Worm (Caenorhabditis elegans) whole organism, L3 larva: ENCODE results near the gene T22B7.7.

Experiments
- R02D3.7 ChIP-seq: fragments of 150-350 bp; optimal IDR thresholded peaks from 2 replicates; lab custom pipeline; 2014; ENCODE audit warnings: missing biosample characterization, missing genetic modification characterization
- ama-1 ChIP-seq: fragments of 150-350 bp; optimal IDR thresholded peaks from 2 replicates; lab custom pipeline; 2018
- ceh-28 ChIP-seq: fragments of 150-350 bp; optimal IDR thresholded peaks from 2 replicates; lab custom pipeline; 2014; ENCODE audit warnings: missing biosample characterization, missing genetic modification reagents, missing genetic modification characterization
- ceh-82 ChIP-seq: fragments of 150-350 bp; optimal IDR thresholded peaks from 2 replicates; lab custom pipeline; 2014; ENCODE audit warnings: missing biosample characterization, missing genetic modification characterization
- ceh-9 ChIP-seq: sonication (generic microtip); optimal IDR thresholded peaks from 2 replicates; lab custom pipeline; 2018; ENCODE audit warnings: missing biosample characterization, missing genetic modification characterization
- daf-12 ChIP-seq: fragments of 150-350 bp; optimal IDR thresholded peaks from 2 replicates; lab custom pipeline; 2014; ENCODE audit warnings: missing biosample characterization, missing genetic modification reagents, missing genetic modification characterization
- egl-5 ChIP-seq: fragments of 150-350 bp; optimal IDR thresholded peaks from 2 replicates; lab custom pipeline; 2017; ENCODE audit warnings: missing biosample characterization, missing genetic modification reagents, missing genetic modification characterization, inconsistent platforms
- elt-1 ChIP-seq: fragments of 150-350 bp; optimal IDR thresholded peaks from 2 replicates; lab custom pipeline; 2014; ENCODE audit warnings: missing biosample characterization, missing genetic modification characterization
- elt-2 ChIP-seq: sonication (generic microtip); optimal IDR thresholded peaks from 2 replicates; lab custom pipeline; 2016; ENCODE audit warnings: missing genetic modification reagents, mild to moderate bottlenecking, missing genetic modification characterization, missing compliant biosample characterization
- elt-3 ChIP-seq, 3 experiments: fragments of 150-350 bp in 1 of 3; sonication (generic microtip) in 2 of 3; optimal IDR thresholded peaks; 2 replicates in 2 of 3; 4 replicates in 1 of 3; lab custom pipeline; 2014 to 2017; ENCODE audit warnings: missing biosample characterization in 3 of 3, missing genetic modification characterization in 3 of 3
- eor-1 ChIP-seq, 2 experiments: fragments of 150-350 bp; optimal IDR thresholded peaks; 2 replicates each; lab custom pipeline; 2014 to 2018; ENCODE audit warnings: missing biosample characterization in 2 of 2, missing genetic modification characterization in 2 of 2
- fos-1 ChIP-seq: fragments of 150-350 bp; optimal IDR thresholded peaks from 2 replicates; lab custom pipeline; 2014; ENCODE audit warnings: missing biosample characterization, missing genetic modification characterization
- jun-1 ChIP-seq: fragments of 150-350 bp; optimal IDR thresholded peaks from 2 replicates; lab custom pipeline; 2014; ENCODE audit warnings: missing biosample characterization, missing genetic modification reagents, missing genetic modification characterization
- lin-39 ChIP-seq: fragments of 150-350 bp; optimal IDR thresholded peaks from 2 replicates; lab custom pipeline; 2018; ENCODE audit warnings: missing biosample characterization, missing genetic modification reagents, missing genetic modification characterization
- lsy-12 ChIP-seq: sonication (generic microtip); optimal IDR thresholded peaks from 2 replicates; lab custom pipeline; 2016; ENCODE audit warnings: mild to moderate bottlenecking, missing genetic modification characterization, missing compliant biosample characterization
- mml-1 ChIP-seq: fragments of 150-350 bp; sonication (generic microtip); optimal IDR thresholded peaks from 3 replicates; lab custom pipeline; 2014; ENCODE audit warnings: missing biosample characterization, missing genetic modification characterization
- nfya-1 ChIP-seq: sonication (generic microtip); optimal IDR thresholded peaks from 2 replicates; lab custom pipeline; 2017; ENCODE audit warnings: missing genetic modification characterization, mild to moderate bottlenecking, missing compliant biosample characterization, antibody characterized with exemption, moderate library complexity; ENCODE audit not compliant: insufficient read depth
- nhr-12 ChIP-seq: fragments of 150-350 bp; optimal IDR thresholded peaks from 2 replicates; lab custom pipeline; 2014; ENCODE audit warnings: missing biosample characterization, missing genetic modification characterization
- nhr-23 ChIP-seq: fragments of 150-350 bp; optimal IDR thresholded peaks from 2 replicates; lab custom pipeline; 2014; ENCODE audit warnings: missing biosample characterization, missing genetic modification reagents, missing genetic modification characterization
- nhr-237 ChIP-seq: fragments of 150-350 bp; optimal IDR thresholded peaks from 2 replicates; lab custom pipeline; 2014; ENCODE audit warnings: missing biosample characterization, missing genetic modification characterization
- nhr-25 ChIP-seq: sonication (generic microtip); optimal IDR thresholded peaks from 2 replicates; lab custom pipeline; 2017; ENCODE audit warnings: missing biosample characterization, missing genetic modification characterization
- nhr-28 ChIP-seq: fragments of 150-350 bp; optimal IDR thresholded peaks from 2 replicates; lab custom pipeline; 2014; ENCODE audit warnings: missing biosample characterization, missing genetic modification characterization
- nhr-43 ChIP-seq: sonication (generic microtip); optimal IDR thresholded peaks from 2 replicates; lab custom pipeline; 2016; ENCODE audit warnings: mild to moderate bottlenecking, missing genetic modification characterization, missing compliant biosample characterization; ENCODE audit not compliant: poor library complexity, severe bottlenecking
- nhr-67 ChIP-seq: fragments of 150-350 bp; optimal IDR thresholded peaks from 2 replicates; lab custom pipeline; 2014; ENCODE audit warnings: missing biosample characterization, missing genetic modification characterization
- nhr-76 ChIP-seq: fragments of 150-350 bp; sonication (generic microtip); optimal IDR thresholded peaks from 5 replicates; lab custom pipeline; 2014; ENCODE audit warnings: missing biosample characterization, missing genetic modification characterization
- nhr-77 ChIP-seq: fragments of 150-350 bp; optimal IDR thresholded peaks from 2 replicates; lab custom pipeline; 2014; ENCODE audit warnings: missing biosample characterization, missing genetic modification characterization
- pha-4 ChIP-seq: fragments of 150-350 bp; optimal IDR thresholded peaks from 2 replicates; lab custom pipeline; 2014; ENCODE audit warnings: missing biosample characterization, missing genetic modification reagents, missing genetic modification characterization
- pqm-1 ChIP-seq: fragments of 150-350 bp; optimal IDR thresholded peaks from 2 replicates; lab custom pipeline; 2017; ENCODE audit warnings: missing biosample characterization, missing genetic modification characterization, inconsistent platforms
- skn-1 ChIP-seq: fragments of 150-350 bp; optimal IDR thresholded peaks from 2 replicates; lab custom pipeline; 2014; ENCODE audit warnings: missing biosample characterization, missing genetic modification characterization
- tbx-2 ChIP-seq: sonication (generic microtip); optimal IDR thresholded peaks from 2 replicates; lab custom pipeline; 2016; ENCODE audit warnings: mild to moderate bottlenecking, missing genetic modification characterization, missing compliant biosample characterization
- unc-39 ChIP-seq: sonication (generic microtip); optimal IDR thresholded peaks from 4 replicates; lab custom pipeline; 2017; ENCODE audit warnings: missing biosample characterization, missing genetic modification characterization
- unc-62 ChIP-seq: fragments of 150-350 bp; sonication (generic microtip); optimal IDR thresholded peaks from 4 replicates; lab custom pipeline; 2014; ENCODE audit warnings: missing biosample characterization, missing genetic modification reagents, missing genetic modification characterization
- zag-1 ChIP-seq: fragments of 150-350 bp; optimal IDR thresholded peaks from 2 replicates; lab custom pipeline; 2014; ENCODE audit warnings: missing biosample characterization, missing genetic modification characterization
- ztf-11 ChIP-seq: fragments of 150-350 bp; optimal IDR thresholded peaks from 2 replicates; lab custom pipeline; 2014; ENCODE audit warnings: missing biosample characterization, missing genetic modification characterization

The T22B7.7 gene

DNA sequence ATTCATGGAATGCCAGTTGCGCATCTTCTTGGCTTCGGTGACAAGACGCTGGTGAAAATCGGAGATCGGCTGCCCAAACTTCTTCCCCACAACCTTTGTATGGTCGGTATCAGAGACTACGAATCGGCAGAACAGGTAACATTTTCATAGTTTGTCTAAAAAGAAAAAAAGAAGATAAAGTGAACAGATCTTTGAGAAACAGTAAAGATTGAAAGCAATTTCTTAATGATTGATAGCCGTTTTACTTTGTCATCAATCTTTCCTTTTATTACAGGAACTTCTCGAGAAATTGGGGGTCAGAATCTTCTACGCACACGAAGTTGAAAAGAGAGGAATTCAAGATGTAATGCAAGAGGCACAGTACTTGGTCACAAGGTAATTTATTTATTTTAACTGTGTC lies 22.9 kb downstream of the T22B7.7 start:
- TF ChIP-seq tbx-2 (tag; lab: Kevin White, UChicago) = no peak
- no peak for TF ChIP-seq ceh-9 (tag; lab: Kevin White, UChicago)
- TF ChIP-seq nhr-23 = peak; percentile 70
- TF ChIP-seq elt-3 (tag; optimal IDR thresholded peaks at IDR 0.05; lab: Kevin White, UChicago) = peak in 1 of 3 experiments; percentile 10
- no peak for TF ChIP-seq eor-1 (tag; optimal IDR thresholded peaks at IDR 0.05; lab: Kevin White, UChicago)
- TF ChIP-seq, all 47 proteins: peak for 2

DNA sequence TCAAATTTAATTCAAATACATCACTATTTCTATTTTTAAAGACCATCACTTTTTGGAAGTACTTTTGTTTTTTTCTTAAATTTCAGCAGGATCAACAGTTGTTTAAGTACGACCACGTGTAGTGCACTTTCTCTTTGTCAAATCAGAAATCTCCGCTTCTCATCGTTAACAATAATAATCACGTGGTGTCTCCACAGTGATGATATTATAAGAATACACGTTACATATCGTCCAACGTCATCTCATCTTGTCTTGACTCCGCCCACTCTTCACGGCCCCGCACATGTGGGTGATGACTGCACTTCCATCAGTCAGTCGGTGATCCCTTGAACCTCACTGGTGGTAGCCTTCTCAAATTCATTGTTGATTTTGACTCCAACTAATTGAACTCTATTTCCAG lies 23.9 kb downstream of the T22B7.7 start, which contains the start of gene argn-1:
TSS of gene argn-1 (plus strand) at position 83 of the 400 bp plus-strand sequence.
- TF ChIP-seq ceh-9 (tag; lab: Kevin White, UChicago) (no peak), nhr-25 (tag; lab: Kevin White, UChicago) (peak; percentile 86), nhr-23 (peak; percentile 79), elt-3 (tag; optimal IDR thresholded peaks at IDR 0.05; lab: Kevin White, UChicago) (peak in 1 of 3 experiments; percentile 8), nhr-43 (peak; percentile 85)

DNA sequence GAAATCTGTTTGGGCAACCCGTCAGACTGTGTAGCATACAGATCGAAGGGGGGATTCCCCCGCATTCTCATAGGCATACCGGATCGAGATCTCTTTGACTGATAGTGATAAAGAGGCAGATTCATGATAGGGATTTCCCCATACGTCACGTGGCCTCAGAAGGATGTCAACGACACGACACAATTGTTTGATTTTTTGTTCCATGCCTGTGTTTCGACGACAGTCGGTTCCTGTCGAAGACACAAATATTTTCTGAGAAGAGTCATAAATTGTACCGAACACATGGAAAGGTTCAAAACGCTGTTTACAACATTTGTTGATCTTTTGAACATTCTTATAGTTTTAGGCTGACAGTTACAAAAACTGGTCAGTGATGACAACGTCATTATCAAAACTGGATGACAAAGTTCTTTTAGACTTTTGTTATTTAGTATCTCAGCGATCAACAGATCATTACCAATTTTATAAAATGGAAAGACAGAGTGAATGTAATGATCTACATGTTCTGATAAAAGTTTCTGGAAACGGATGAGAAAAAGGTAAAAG lies 25.4 kb downstream of the T22B7.7 start:
- TF ChIP-seq nhr-23 (peak; percentile 79), elt-2 (peak; percentile 15), elt-3 (tag; optimal IDR thresholded peaks at IDR 0.05; lab: Kevin White, UChicago) (peak in 1 of 3 experiments; percentile 80), nhr-12 (no peak), unc-39 (no peak), ama-1 (lab: Kevin White, UChicago) (no peak), nhr-25 (tag; lab: Kevin White, UChicago) (peak; percentile 83), nhr-43 (peak; percentile 87), nfya-1 (tag; lab: Kevin White, UChicago) (no peak), pha-4 (no peak), nhr-76 (tag; lab: Kevin White, UChicago) (no peak), lsy-12 (peak; percentile 24)

DNA sequence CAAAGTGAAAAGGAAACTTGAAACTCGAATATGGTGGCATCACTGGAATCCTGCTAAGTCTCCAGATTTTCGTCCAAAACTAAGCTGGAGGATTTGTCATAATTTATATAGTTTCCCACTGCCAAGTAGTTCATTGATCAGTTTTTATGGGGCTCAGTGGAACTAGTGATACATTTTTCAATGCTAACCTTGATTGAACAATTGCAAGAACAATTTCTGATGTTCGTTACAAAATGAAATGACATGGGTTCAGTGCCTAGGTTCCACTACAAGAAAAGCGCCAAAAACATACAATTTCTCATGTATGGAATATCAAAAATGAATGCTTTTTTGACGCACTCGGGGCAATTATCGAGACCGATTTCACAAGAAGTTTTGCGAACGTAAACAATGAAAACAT lies 32.1 kb downstream of the T22B7.7 start:
- TF ChIP-seq ztf-11 (tag; lab: Kevin White, UChicago) (no peak), daf-12 (tag; lab: Kevin White, UChicago) (no peak), nhr-28 (tag; lab: Kevin White, UChicago) (no peak), lin-39 (tag; lab: Kevin White, UChicago) (no peak), nhr-77 (tag; lab: Kevin White, UChicago) (no peak), jun-1 (tag; lab: Kevin White, UChicago) (no peak), mml-1 (tag; lab: Kevin White, UChicago) (no peak), nfya-1 (tag; lab: Kevin White, UChicago) (no peak)

DNA sequence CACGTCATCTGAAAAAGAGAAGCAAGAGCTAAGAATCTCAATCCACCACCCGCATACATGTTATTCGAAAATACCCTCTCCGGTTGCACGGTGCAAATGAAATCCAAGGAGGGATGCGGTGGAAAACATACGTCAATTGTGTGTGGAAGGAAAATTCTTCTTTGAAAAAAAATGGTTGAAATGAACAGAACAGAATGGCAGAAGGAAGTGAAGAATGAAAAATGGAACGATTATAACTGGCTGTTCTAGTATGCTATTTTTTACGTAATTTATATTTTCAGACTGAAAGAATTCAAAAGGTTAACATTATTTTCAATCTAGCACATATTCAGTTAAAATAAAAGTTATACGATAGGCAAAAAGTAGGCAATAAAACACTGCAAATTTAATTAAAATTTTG lies 37.9 kb downstream of the T22B7.7 start:
- TF ChIP-seq pha-4 = no peak
- no peak for TF ChIP-seq skn-1
- TF ChIP-seq elt-1 (tag; lab: Kevin White, UChicago) = no peak
- TF ChIP-seq daf-12 (tag; lab: Kevin White, UChicago) = no peak
- no peak for TF ChIP-seq pqm-1 (tag; lab: Kevin White, UChicago)
- TF ChIP-seq unc-39 = no peak
- no peak for TF ChIP-seq R02D3.7 (tag; lab: Kevin White, UChicago)
- no peak for TF ChIP-seq unc-62 (GFP tag; lab: Kevin White, UChicago)
- TF ChIP-seq mml-1 (tag; lab: Kevin White, UChicago) = no peak
- no peak for TF ChIP-seq lin-39 (tag; lab: Kevin White, UChicago)

DNA sequence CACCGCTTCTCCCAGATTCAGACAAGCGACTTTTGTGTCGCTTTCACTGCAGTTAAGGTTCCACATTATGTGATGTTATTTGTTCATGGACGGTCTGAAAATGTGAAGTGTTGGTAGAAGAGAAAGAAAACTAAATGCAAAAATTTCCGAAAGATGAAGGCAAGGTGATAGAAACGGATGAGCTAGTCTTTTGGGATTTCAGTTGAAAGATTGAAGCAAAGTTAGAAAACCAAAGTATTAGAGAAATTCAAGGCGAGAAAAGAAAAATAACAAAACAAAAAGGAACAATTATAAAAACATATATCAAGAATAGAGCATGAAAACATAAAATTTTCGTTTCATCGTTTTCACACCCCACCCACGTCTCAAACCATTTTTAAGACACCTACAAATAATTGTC lies 42.7 kb downstream of the T22B7.7 start, which contains the start of gene octr-1:
TSS of gene octr-1 (minus strand) at position 101 of the 400 bp plus-strand sequence.
- TF ChIP-seq elt-1 (tag; lab: Kevin White, UChicago) (no peak), nhr-76 (tag; lab: Kevin White, UChicago) (no peak), ceh-82 (tag; lab: Kevin White, UChicago) (no peak), ama-1 (lab: Kevin White, UChicago) (no peak), nfya-1 (tag; lab: Kevin White, UChicago) (no peak), zag-1 (no peak), nhr-237 (tag; lab: Kevin White, UChicago) (no peak), nhr-67 (tag; lab: Kevin White, UChicago) (no peak), fos-1 (tag; lab: Kevin White, UChicago) (no peak), tbx-2 (tag; lab: Kevin White, UChicago) (no peak), ceh-28 (no peak), egl-5 (no peak), nhr-43 (no peak), nhr-28 (tag; lab: Kevin White, UChicago) (no peak)
